Fruit fly (Drosophila melanogaster) whole organism: Measurements from ENCODE around the gene CG34117.

Experiments used
- pan ChIP-seq: fragments of >200 bp; optimal IDR thresholded peaks from 2 replicates; lab custom pipeline; 2017
- usp ChIP-seq: fragments of >200 bp; optimal IDR thresholded peaks from 2 replicates; lab custom pipeline; 2017; ENCODE audit warnings: missing biosample characterization, missing genetic modification characterization, mixed read lengths

DNA sequence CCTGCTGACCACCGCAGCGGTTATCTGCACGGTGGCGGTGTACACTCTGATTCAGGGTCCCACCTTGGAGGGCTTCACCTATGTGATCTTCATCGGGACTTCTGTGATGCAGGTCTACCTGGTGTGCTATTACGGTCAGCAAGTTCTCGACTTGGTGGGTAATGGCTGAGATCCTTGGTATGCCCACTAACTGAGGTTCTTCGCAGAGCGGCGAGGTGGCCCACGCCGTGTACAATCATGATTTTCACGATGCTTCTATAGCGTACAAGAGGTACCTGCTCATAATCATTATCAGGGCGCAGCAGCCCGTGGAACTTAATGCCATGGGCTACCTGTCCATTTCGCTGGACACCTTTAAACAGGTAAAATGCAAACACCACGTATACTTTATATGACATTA is 779 bp downstream of the CG34117 start:
- TF ChIP-seq pan (lab: Kevin White, UChicago), result no peak
- no peak for TF ChIP-seq usp
